Fruit fly (Drosophila melanogaster) whole organism: Measurements from ENCODE around the gene Traf4.

ENCODE experiments used
- CG8478 ChIP-seq: fragments of >200 bp; optimal IDR thresholded peaks from 2 replicates; lab custom pipeline; 2018; ENCODE audit warnings: inconsistent platforms
- psq ChIP-seq: fragments of >200 bp; optimal IDR thresholded peaks from 2 replicates; lab custom pipeline; 2017

- TF ChIP-seq psq (lab: Kevin White, UChicago) (no peak), CG8478 (no peak)
These were observed 15.0 kb upstream of the Traf4 start for dm6 chr2L:4346619-4347310.
